Worm (Caenorhabditis elegans): Measurements from ENCODE around the gene Y42A5A.5.

Gene Y42A5A.5

ce11 chrV:11109647-11110046 lies at the start of gene Y42A5A.5:
Gene Y42A5A.5 (minus strand): TSS chrV:11109747.
- TF ChIP-seq aha-1 (tag), result peak; percentile 58

ce11 chrV:11157947-11158346 lies 48.4 kb upstream of the Y42A5A.5 start, which contains the start of gene srg-42:
Gene srg-42 (minus strand): TSS chrV:11158047.
- TF ChIP-seq tag-97 (GFP tag; IDR thresholded peaks at IDR 0.05), result no peak

ce11 chrV:11156589-11156988 lies 47.0 kb upstream of the Y42A5A.5 start:
- TF ChIP-seq unc-130 (GFP tag; optimal IDR thresholded peaks at IDR 0.05), result no peak
- TF ChIP-seq Y5F2A.4 (GFP tag; optimal IDR thresholded peaks at IDR 0.05), result no peak
- no peak for TF ChIP-seq php-3 (GFP tag; IDR thresholded peaks at IDR 0.05)
- TF ChIP-seq daf-19 (GFP tag; conservative IDR thresholded peaks at IDR 0.05), result no peak

ce11 chrV:11155553-11155952 lies 46.0 kb upstream of the Y42A5A.5 start, which contains the start of gene srg-38:
Gene srg-38 (minus strand): TSS chrV:11155653.
- no peak for TF ChIP-seq tag-97 (GFP tag; IDR thresholded peaks at IDR 0.05)
- no peak for TF ChIP-seq lir-3 (tag; optimal IDR thresholded peaks at IDR 0.05)
- TF ChIP-seq tra-1 (GFP tag; IDR thresholded peaks at IDR 0.05), result no peak
- no peak for TF ChIP-seq F44E2.7 (GFP tag; IDR thresholded peaks at IDR 0.05)
- TF ChIP-seq ceh-32 (tag; optimal IDR thresholded peaks at IDR 0.05; ENCODE audit: poor library complexity), result no peak
- TF ChIP-seq zag-1 (tag; optimal IDR thresholded peaks at IDR 0.05), result no peak
- no peak for TF ChIP-seq Y75B8A.6 (GFP tag; IDR thresholded peaks at IDR 0.05)
- TF ChIP-seq lin-13 (GFP tag; optimal IDR thresholded peaks at IDR 0.05), result no peak
- no peak for TF ChIP-seq pqm-1 (tag; optimal IDR thresholded peaks at IDR 0.05)
- no peak for TF ChIP-seq ztf-7 (tag; optimal IDR thresholded peaks at IDR 0.05)
- no peak for TF ChIP-seq ceh-62 (tag; optimal IDR thresholded peaks at IDR 0.05)
- no peak for TF ChIP-seq F37D6.2 (tag; optimal IDR thresholded peaks at IDR 0.05)
- TF ChIP-seq unc-62 (GFP tag; optimal IDR thresholded peaks at IDR 0.05 in 1 of 2), result no peak
- TF ChIP-seq unc-62 (tag; optimal IDR thresholded peaks at IDR 0.05), result no peak

ce11 chrV:11152333-11152732 lies 42.8 kb upstream of the Y42A5A.5 start, which contains the start of gene srg-39:
Gene srg-39 (minus strand): TSS chrV:11152433.
- no peak for TF ChIP-seq mdt-29 (GFP tag; IDR thresholded peaks at IDR 0.05)
- no peak for TF ChIP-seq arid-1 (GFP tag; conservative IDR thresholded peaks at IDR 0.05)
- TF ChIP-seq rbr-2 (tag; optimal IDR thresholded peaks at IDR 0.05), result no peak
- no peak for TF ChIP-seq nhr-6 (tag; optimal IDR thresholded peaks at IDR 0.05)
- TF ChIP-seq daf-16 (GFP tag; optimal IDR thresholded peaks at IDR 0.05), result no peak
- TF ChIP-seq daf-16 (tag; optimal IDR thresholded peaks at IDR 0.05), result no peak
- TF ChIP-seq daf-12 (tag; optimal IDR thresholded peaks at IDR 0.05), result no peak
- TF ChIP-seq jun-1 (tag; optimal IDR thresholded peaks at IDR 0.05), result no peak

- TF ChIP-seq Y105C5A.15 (GFP tag; IDR thresholded peaks at IDR 0.05), result no peak
- TF ChIP-seq cey-2 (tag; optimal IDR thresholded peaks at IDR 0.05; ENCODE audit: borderline replicate concordance, insufficient read depth), result no peak
- no peak for TF ChIP-seq rbr-2 (tag; optimal IDR thresholded peaks at IDR 0.05)
- TF ChIP-seq ceh-44 (GFP tag; IDR thresholded peaks at IDR 0.05), result no peak
- TF ChIP-seq ceh-82 (tag; optimal IDR thresholded peaks at IDR 0.05), result no peak
- TF ChIP-seq dmd-9 (GFP tag; IDR thresholded peaks at IDR 0.05), result no peak
- TF ChIP-seq ama-1 (optimal IDR thresholded peaks at IDR 0.05), result no peak
- TF ChIP-seq mdl-1 (tag; optimal IDR thresholded peaks at IDR 0.05), result no peak
- no peak for TF ChIP-seq zip-11 (GFP tag; IDR thresholded peaks at IDR 0.05)
- TF ChIP-seq vab-7 (GFP tag; IDR thresholded peaks at IDR 0.05), result no peak
- no peak for TF ChIP-seq unc-130 (GFP tag; optimal IDR thresholded peaks at IDR 0.05)
- TF ChIP-seq aly-2 (tag; optimal IDR thresholded peaks at IDR 0.05), result no peak
These were observed 39.9 kb upstream of the Y42A5A.5 start, which contains the start of gene T19C4.1 for ce11 chrV:11149405-11149804. Gene T19C4.1 (plus strand): TSS chrV:11149705.
